Worm (Caenorhabditis elegans): Measurements from ENCODE around the gene math-41.

Gene math-41

DNA sequence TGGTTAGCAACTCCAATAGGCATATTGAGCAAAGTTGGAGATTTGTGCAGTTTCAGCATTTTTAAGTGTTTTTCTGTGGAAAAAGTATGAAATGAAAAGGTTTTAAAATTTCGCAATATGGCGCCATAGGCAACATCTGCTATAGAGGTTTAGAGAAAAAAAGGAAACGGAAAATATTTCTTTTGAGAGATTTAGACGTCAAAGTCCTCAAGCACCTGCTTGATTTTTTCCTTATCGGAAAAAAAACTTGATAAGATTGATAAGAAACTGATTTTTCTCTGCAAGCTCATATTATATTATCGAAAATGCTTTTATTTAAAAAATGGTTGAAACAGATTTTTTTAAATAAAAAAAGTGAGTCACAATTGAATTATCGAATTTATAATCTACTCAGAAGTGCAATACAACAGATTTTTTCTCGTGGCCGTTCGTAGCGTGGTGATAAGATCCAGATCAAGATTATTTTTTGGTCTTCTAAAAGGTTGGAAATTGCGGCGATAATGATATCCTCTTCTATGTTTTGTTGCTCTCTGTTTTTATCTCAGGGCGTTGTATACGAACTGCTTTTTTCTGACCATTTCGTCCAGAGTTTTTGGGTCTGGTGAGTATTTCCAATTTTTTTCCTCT, 4.4 kb upstream of the math-41 start, which contains the start of gene fbxc-19:
Gene fbxc-19 (plus strand): TSS at position 536 of the 627 bp plus-strand sequence.
- no peak for TF ChIP-seq F49E8.2 (tag; optimal IDR thresholded peaks at IDR 0.05; ENCODE audit: borderline replicate concordance)
- peak; percentile 84 for TF ChIP-seq dve-1 (tag; optimal IDR thresholded peaks at IDR 0.05; ENCODE audit: insufficient read depth)
- no peak for TF ChIP-seq attf-4 (tag; optimal IDR thresholded peaks at IDR 0.05)
- peak; percentile 99 for TF ChIP-seq zip-2 (tag; optimal IDR thresholded peaks at IDR 0.05)
- no peak for TF ChIP-seq Y105C5A.15 (GFP tag; IDR thresholded peaks at IDR 0.05)
- TF ChIP-seq ztf-7 (tag; optimal IDR thresholded peaks at IDR 0.05) = peak; percentile 90
- TF ChIP-seq lsy-2 (tag; optimal IDR thresholded peaks at IDR 0.05) = no peak
- TF ChIP-seq nhr-28 (tag; optimal IDR thresholded peaks at IDR 0.05) = peak; percentile 83
- TF ChIP-seq lin-1 (GFP tag; IDR thresholded peaks at IDR 0.05) = peak; percentile 44; the same call in 1 of the 2 replicates
- peak; percentile 90 for TF ChIP-seq dmd-6 (GFP tag; IDR thresholded peaks at IDR 0.05)
- TF ChIP-seq mdl-1 (tag; optimal IDR thresholded peaks at IDR 0.05) = peak in 1 of 2 experiments; percentile 59
- TF ChIP-seq aha-1 (tag) = peak; percentile 78
- TF ChIP-seq nhr-6 (tag; optimal IDR thresholded peaks at IDR 0.05) = peak; percentile 72
- TF ChIP-seq hlh-11 (tag; optimal IDR thresholded peaks at IDR 0.05) = peak; percentile 95
- TF ChIP-seq D1046.2 (GFP tag; IDR thresholded peaks at IDR 0.05) = no peak
- TF ChIP-seq tra-1 (GFP tag; IDR thresholded peaks at IDR 0.05) = peak; percentile 92
- no peak for TF ChIP-seq unc-130 (GFP tag; optimal IDR thresholded peaks at IDR 0.05)
- TF ChIP-seq nhr-77 (tag; optimal IDR thresholded peaks at IDR 0.05) = peak; percentile 86
- peak; percentile 47 for TF ChIP-seq mes-2 (tag; optimal IDR thresholded peaks at IDR 0.05; ENCODE audit: poor library complexity, severe bottlenecking)
- peak; percentile 69 for TF ChIP-seq hlh-30 (tag; optimal IDR thresholded peaks at IDR 0.05; ENCODE audit: insufficient read depth)
- TF ChIP-seq nhr-48 (tag; optimal IDR thresholded peaks at IDR 0.05) = peak; percentile 31
- peak; percentile 40 for TF ChIP-seq jun-1 (tag; optimal IDR thresholded peaks at IDR 0.05)
- TF ChIP-seq dpl-1 (GFP tag; optimal IDR thresholded peaks at IDR 0.05) = peak; percentile 27
- peak; percentile 14 for TF ChIP-seq mxl-3 (GFP tag; optimal IDR thresholded peaks at IDR 0.05)
- peak; percentile 97 for TF ChIP-seq duxl-1 (tag; optimal IDR thresholded peaks at IDR 0.05; ENCODE audit: poor library complexity)
- peak; percentile 50 for TF ChIP-seq nhr-102 (tag; optimal IDR thresholded peaks at IDR 0.05)
- TF ChIP-seq daf-16 (GFP tag; optimal IDR thresholded peaks at IDR 0.05) = no peak
- peak; percentile 92 for TF ChIP-seq daf-16 (tag; optimal IDR thresholded peaks at IDR 0.05)
- TF ChIP-seq pqm-1 (tag; optimal IDR thresholded peaks at IDR 0.05) = peak; percentile 87
- TF ChIP-seq php-3 (GFP tag; IDR thresholded peaks at IDR 0.05) = peak; percentile 87

DNA sequence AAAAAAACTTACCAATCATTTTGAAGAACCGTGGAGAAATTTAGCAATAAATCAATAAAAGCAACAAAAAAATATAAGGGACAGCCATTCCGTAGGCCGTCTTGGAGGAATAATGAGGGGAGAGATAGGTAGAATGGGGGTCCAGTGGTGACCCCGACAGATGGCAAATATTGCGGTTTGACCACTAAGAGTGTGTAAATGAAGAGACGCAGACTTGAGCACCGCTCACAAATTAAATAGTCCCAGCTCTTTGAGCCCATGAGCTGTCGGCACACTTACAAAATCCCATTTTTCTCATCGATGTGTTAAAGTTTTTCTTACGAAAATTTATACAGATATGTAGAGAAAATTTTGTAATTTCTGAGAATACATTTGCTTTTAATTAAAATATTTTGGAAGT, 3.7 kb upstream of the math-41 start, which contains the start of gene fbxa-3:
Gene fbxa-3 (minus strand): TSS at position 101 of the 400 bp plus-strand sequence.
- TF ChIP-seq hlh-30 (tag; optimal IDR thresholded peaks at IDR 0.05; ENCODE audit: insufficient read depth) (no peak), mdt-29 (GFP tag; IDR thresholded peaks at IDR 0.05) (no peak), F26F4.8 (GFP tag; conservative IDR thresholded peaks at IDR 0.05) (no peak), dmd-8 (GFP tag; IDR thresholded peaks at IDR 0.05) (no peak)

DNA sequence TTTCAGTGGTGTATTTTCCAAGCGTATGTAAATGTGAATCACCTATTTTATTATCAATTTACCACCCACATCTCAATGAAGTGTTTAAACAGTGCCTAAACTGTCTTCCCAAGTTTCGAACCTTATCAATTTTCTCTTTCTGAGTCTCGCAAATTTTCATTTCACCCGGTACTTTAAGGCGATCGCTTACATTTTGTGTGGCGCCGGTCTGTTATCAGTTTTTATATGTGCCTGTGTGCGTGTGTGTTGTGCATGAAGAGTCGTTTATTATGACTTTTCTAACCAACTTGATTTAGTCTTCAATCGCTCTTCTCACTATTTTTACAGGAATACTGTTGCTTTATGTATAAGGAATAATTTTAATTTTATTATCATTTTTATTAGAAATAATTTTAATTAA, 832 bp upstream of the math-41 start:
- TF ChIP-seq hlh-11 (tag; optimal IDR thresholded peaks at IDR 0.05) (peak; percentile 16), pqm-1 (tag; optimal IDR thresholded peaks at IDR 0.05) (peak; percentile 19), dmd-6 (GFP tag; IDR thresholded peaks at IDR 0.05) (peak; percentile 61), php-3 (GFP tag; IDR thresholded peaks at IDR 0.05) (0 out of 2 replicates have a peak, but pooled peaks have one; percentile 32)

DNA sequence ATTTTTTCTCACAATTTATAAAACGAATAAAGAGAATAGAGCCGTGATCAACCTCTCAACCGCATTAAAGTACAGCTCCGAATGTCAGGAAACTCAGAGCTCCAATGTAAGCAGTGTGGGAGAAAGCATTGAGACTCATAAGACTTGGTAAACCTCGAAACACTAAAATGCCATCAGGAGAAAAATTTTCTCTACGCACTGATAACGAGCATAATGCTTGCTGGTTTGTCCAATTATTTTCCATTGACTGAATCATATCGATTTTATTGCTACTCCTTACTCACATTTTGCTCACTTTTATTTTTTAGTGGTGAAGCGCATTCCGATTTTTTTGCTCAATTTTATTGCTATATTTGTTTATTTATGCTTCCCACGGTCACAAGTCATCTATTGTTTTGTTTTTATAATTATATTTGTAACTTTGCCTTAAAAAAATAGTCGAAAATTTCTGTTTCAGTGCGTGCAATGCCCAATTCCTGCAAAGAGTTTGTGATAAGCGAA, 5.8 kb downstream of the math-41 start, which contains the start of gene math-40:
Gene math-40 (plus strand): TSS at position 451 of the 501 bp plus-strand sequence.
- TF ChIP-seq ceh-32 (tag; optimal IDR thresholded peaks at IDR 0.05; ENCODE audit: poor library complexity) (no peak), madf-9 (GFP tag; conservative IDR thresholded peaks at IDR 0.05) (no peak), lin-13 (GFP tag; optimal IDR thresholded peaks at IDR 0.05) (no peak), F44E2.7 (GFP tag; IDR thresholded peaks at IDR 0.05) (no peak), spr-3 (GFP tag; optimal IDR thresholded peaks at IDR 0.05) (no peak), pqm-1 (tag; optimal IDR thresholded peaks at IDR 0.05) (peak; percentile 63), R02D3.7 (tag; optimal IDR thresholded peaks at IDR 0.05) (no peak), hif-1 (tag; optimal IDR thresholded peaks at IDR 0.05) (no peak), dmd-6 (GFP tag; IDR thresholded peaks at IDR 0.05) (peak; percentile 19; the same call in 1 of the 2 replicates)
